Worm (Caenorhabditis elegans): ENCODE measurements around the gene nhr-145.

The nhr-145 gene

DNA sequence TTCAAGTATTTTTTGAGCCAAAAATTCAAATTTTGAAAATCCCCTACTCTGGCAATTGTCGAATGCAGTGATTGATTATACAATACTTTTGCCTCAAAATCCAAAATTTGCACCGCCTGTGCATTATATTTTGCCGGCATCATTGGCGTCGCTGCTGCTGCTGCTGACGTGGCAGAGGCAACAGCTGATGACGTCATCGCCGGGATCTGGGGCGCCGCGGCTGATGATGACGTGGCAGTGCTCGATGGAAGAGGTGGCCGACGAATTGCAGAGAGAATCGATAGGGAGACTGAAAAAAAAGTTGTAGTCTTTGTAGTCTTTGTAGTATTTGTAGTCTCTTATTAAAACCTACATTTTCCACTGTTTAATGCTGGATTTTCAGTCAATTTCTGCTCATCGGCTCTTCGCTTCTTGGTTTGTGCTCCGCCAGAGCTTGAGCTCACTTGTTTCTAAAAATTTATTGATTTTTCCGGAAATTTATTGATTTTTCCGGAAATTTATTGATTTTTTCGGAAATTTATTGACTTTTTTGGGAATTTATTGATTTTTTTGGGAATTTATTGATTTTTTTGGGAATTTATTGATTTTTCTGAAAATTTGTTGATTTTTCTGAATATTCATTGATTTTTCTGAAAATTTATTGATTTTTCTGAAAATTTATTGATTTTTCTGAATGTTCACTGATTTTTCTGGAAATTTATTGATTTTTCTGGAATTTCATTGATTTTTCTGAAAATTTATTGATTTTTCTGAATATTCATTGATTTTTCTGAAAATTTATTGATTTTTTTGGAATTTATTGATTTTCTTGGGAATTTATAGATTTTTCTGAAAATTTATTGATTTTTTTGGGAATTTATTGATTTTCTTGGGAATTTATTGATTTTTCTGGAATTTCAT is 33.5 kb downstream of the nhr-145 start:
- TF ChIP-seq ceh-82 (tag; optimal IDR thresholded peaks at IDR 0.05): no peak
- no peak for TF ChIP-seq unc-55 (GFP tag; optimal IDR thresholded peaks at IDR 0.05)
- TF ChIP-seq fos-1 (tag; optimal IDR thresholded peaks at IDR 0.05): no peak
- no peak for TF ChIP-seq nhr-12 (tag; optimal IDR thresholded peaks at IDR 0.05)
- no peak for TF ChIP-seq Y55F3AM.14 (GFP tag; optimal IDR thresholded peaks at IDR 0.05)
- no peak for TF ChIP-seq lin-13 (GFP tag; optimal IDR thresholded peaks at IDR 0.05)
- TF ChIP-seq ZK546.5 (tag; optimal IDR thresholded peaks at IDR 0.05): no peak
- TF ChIP-seq nhr-129 (tag; optimal IDR thresholded peaks at IDR 0.05): no peak
- no peak for TF ChIP-seq sem-4 (tag; optimal IDR thresholded peaks at IDR 0.05)
- TF ChIP-seq nhr-237 (tag; optimal IDR thresholded peaks at IDR 0.05): no peak

- TF ChIP-seq lin-13 (GFP tag; optimal IDR thresholded peaks at IDR 0.05) (no peak), nhr-6 (tag; optimal IDR thresholded peaks at IDR 0.05) (no peak), unc-39 (tag; optimal IDR thresholded peaks at IDR 0.05) (no peak), fos-1 (tag; optimal IDR thresholded peaks at IDR 0.05) (no peak), egl-27 (tag; optimal IDR thresholded peaks at IDR 0.05) (no peak), nhr-21 (tag; optimal IDR thresholded peaks at IDR 0.05) (no peak), zag-1 (tag; optimal IDR thresholded peaks at IDR 0.05) (no peak), unc-55 (GFP tag; optimal IDR thresholded peaks at IDR 0.05) (no peak), lin-39 (tag; optimal IDR thresholded peaks at IDR 0.05) (no peak), nhr-77 (tag; optimal IDR thresholded peaks at IDR 0.05) (no peak), alr-1 (tag; optimal IDR thresholded peaks at IDR 0.05) (no peak), sma-9 (GFP tag; optimal IDR thresholded peaks at IDR 0.05) (no peak), sma-9 (tag; optimal IDR thresholded peaks at IDR 0.05) (no peak), nhr-129 (tag; optimal IDR thresholded peaks at IDR 0.05) (no peak), lin-11 (tag; optimal IDR thresholded peaks at IDR 0.05) (no peak)
These were observed 37.1 kb downstream of the nhr-145 start, which contains the start of gene bed-1 for ce11 chrV:19124586-19124985. TSS of gene bed-1 (minus strand) at chrV:19124922.

- TF ChIP-seq unc-55 (GFP tag; optimal IDR thresholded peaks at IDR 0.05) (no peak), peb-1 (tag; optimal IDR thresholded peaks at IDR 0.05) (no peak), nhr-6 (tag; optimal IDR thresholded peaks at IDR 0.05) (no peak), sma-9 (GFP tag; optimal IDR thresholded peaks at IDR 0.05) (no peak), sma-9 (tag; optimal IDR thresholded peaks at IDR 0.05) (no peak), snpc-4 (tag; optimal IDR thresholded peaks at IDR 0.05) (no peak), unc-62 (GFP tag; optimal IDR thresholded peaks at IDR 0.05) (no peak), gmeb-1 (tag; optimal IDR thresholded peaks at IDR 0.05) (no peak), ztf-11 (tag; optimal IDR thresholded peaks at IDR 0.05) (no peak), C34F6.9 (tag; optimal IDR thresholded peaks at IDR 0.05) (no peak), egl-27 (tag; optimal IDR thresholded peaks at IDR 0.05) (no peak), nhr-11 (tag; optimal IDR thresholded peaks at IDR 0.05) (no peak), mdl-1 (tag; optimal IDR thresholded peaks at IDR 0.05) (no peak), ceh-82 (tag; optimal IDR thresholded peaks at IDR 0.05) (no peak), skn-1 (tag; optimal IDR thresholded peaks at IDR 0.05) (no peak), lin-39 (tag; optimal IDR thresholded peaks at IDR 0.05) (no peak), dmd-4 (tag; optimal IDR thresholded peaks at IDR 0.05) (no peak), Y55F3AM.14 (GFP tag; optimal IDR thresholded peaks at IDR 0.05) (no peak), nhr-77 (tag; optimal IDR thresholded peaks at IDR 0.05) (no peak)
These were observed 37.7 kb downstream of the nhr-145 start for ce11 chrV:19125253-19125652.

DNA sequence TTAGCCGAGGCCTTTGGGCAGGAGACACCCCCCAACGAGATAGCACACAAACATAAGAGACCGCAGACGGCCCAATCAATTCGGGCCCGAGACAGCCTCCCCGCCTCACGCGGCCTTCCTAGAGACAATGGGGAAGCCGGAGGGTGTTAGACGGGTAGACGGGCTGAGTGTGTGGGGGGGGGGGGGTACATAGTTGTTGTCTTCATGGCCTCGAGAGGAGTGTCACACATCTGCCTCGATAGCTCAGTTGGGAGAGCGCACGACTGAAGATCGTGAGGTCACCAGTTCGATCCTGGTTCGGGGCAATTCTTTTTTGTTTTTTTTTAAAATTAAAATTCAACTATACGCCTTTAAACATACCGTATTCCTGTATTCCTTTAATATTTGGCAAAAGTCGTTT is 38.3 kb downstream of the nhr-145 start:
- TF ChIP-seq nhr-12 (tag; optimal IDR thresholded peaks at IDR 0.05): no peak
- TF ChIP-seq mab-5 (tag; optimal IDR thresholded peaks at IDR 0.05): peak; percentile 44
- TF ChIP-seq nhr-25 (tag; optimal IDR thresholded peaks at IDR 0.05): peak; percentile 30
- peak; percentile 43 for TF ChIP-seq egl-27 (tag; optimal IDR thresholded peaks at IDR 0.05)
- no peak for TF ChIP-seq aly-2 (tag; optimal IDR thresholded peaks at IDR 0.05)
- peak; percentile 26 to 58 for TF ChIP-seq lsy-2 (tag; optimal IDR thresholded peaks at IDR 0.05)
- TF ChIP-seq nhr-21 (tag; optimal IDR thresholded peaks at IDR 0.05): peak; percentile 39
- TF ChIP-seq fos-1 (tag; optimal IDR thresholded peaks at IDR 0.05): no peak
- peak; percentile 37 for TF ChIP-seq lin-11 (tag; optimal IDR thresholded peaks at IDR 0.05)
- TF ChIP-seq ama-1 (optimal IDR thresholded peaks at IDR 0.05): no peak
- TF ChIP-seq unc-39 (tag; optimal IDR thresholded peaks at IDR 0.05): no peak
- TF ChIP-seq lin-13 (GFP tag; optimal IDR thresholded peaks at IDR 0.05): peak; percentile 70
- TF ChIP-seq unc-55 (GFP tag; optimal IDR thresholded peaks at IDR 0.05): peak; percentile 54
- TF ChIP-seq gmeb-1 (tag; optimal IDR thresholded peaks at IDR 0.05): peak; percentile 57
- TF ChIP-seq nhr-237 (tag; optimal IDR thresholded peaks at IDR 0.05): no peak
- peak; percentile 21 for TF ChIP-seq sma-3 (GFP tag; optimal IDR thresholded peaks at IDR 0.05)
- TF ChIP-seq nhr-6 (tag; optimal IDR thresholded peaks at IDR 0.05): no peak
- TF ChIP-seq ceh-16 (tag; optimal IDR thresholded peaks at IDR 0.05): no peak
- peak; percentile 50 for TF ChIP-seq crh-2 (tag; optimal IDR thresholded peaks at IDR 0.05)
- no peak for TF ChIP-seq ztf-4 (tag; optimal IDR thresholded peaks at IDR 0.05)
- TF ChIP-seq nhr-10 (tag; optimal IDR thresholded peaks at IDR 0.05): no peak
- no peak for TF ChIP-seq sem-4 (tag; optimal IDR thresholded peaks at IDR 0.05)
- TF ChIP-seq ceh-82 (tag; optimal IDR thresholded peaks at IDR 0.05): no peak
- TF ChIP-seq Y55F3AM.14 (GFP tag; optimal IDR thresholded peaks at IDR 0.05): peak; percentile 33
- TF ChIP-seq nhr-23 (tag; optimal IDR thresholded peaks at IDR 0.05): no peak
- no peak for TF ChIP-seq peb-1 (tag; optimal IDR thresholded peaks at IDR 0.05)
- peak; percentile 40 for TF ChIP-seq snpc-4 (tag; optimal IDR thresholded peaks at IDR 0.05)
- TF ChIP-seq nhr-11 (tag; optimal IDR thresholded peaks at IDR 0.05): no peak
- peak; percentile 64 for TF ChIP-seq nhr-129 (tag; optimal IDR thresholded peaks at IDR 0.05)
- TF ChIP-seq dmd-4 (tag; optimal IDR thresholded peaks at IDR 0.05): no peak
- TF ChIP-seq mdl-1 (tag; optimal IDR thresholded peaks at IDR 0.05): peak in 1 of 2 experiments; percentile 25
- TF ChIP-seq ZK546.5 (tag; optimal IDR thresholded peaks at IDR 0.05): no peak
- no peak for TF ChIP-seq ztf-1 (GFP tag; conservative IDR thresholded peaks at IDR 0.05)

Measured in whole organism, L2 larva.